Worm (Caenorhabditis elegans): Measurements from ENCODE around the gene irld-25.
"Not testable (repeated sequence)": the region's sequence is repeated elsewhere in the genome, so short reads cannot be mapped to it uniquely, and the experiment has no call there.

- not testable (repeated sequence) for TF ChIP-seq nhr-23 (tag; optimal IDR thresholded peaks at IDR 0.05); nhr-11 (tag; optimal IDR thresholded peaks at IDR 0.05); unc-55 (GFP tag; optimal IDR thresholded peaks at IDR 0.05); ama-1 (optimal IDR thresholded peaks at IDR 0.05); aly-2 (tag; optimal IDR thresholded peaks at IDR 0.05); nhr-237 (tag; optimal IDR thresholded peaks at IDR 0.05); ceh-82 (tag; optimal IDR thresholded peaks at IDR 0.05)
These were observed 13.7 kb upstream of the irld-25 start, which contains the start of gene C41G6.12 for ce11 chrV:15207681-15208080.
